Worm (Caenorhabditis elegans) whole organism, midembryonic: ENCODE data around the gene B0507.9.
"Not testable (repeated sequence)": the region's sequence is repeated elsewhere in the genome, so short reads cannot be mapped to it uniquely, and the experiment has no call there.

Experiments
- T22C8.4 ChIP-seq: fragments of 200-800 bp; sonication (Bioruptor generic); IDR thresholded peaks from 2 replicates; pipeline ENCODE4 v1.3.6; 2022; ENCODE audit warnings: missing genetic modification characterization, missing compliant biosample characterization
- flt-1 ChIP-seq: fragments of 200-800 bp; sonication (Bioruptor generic); IDR thresholded peaks from 2 replicates; pipeline ENCODE4 v1.3.6; 2022; ENCODE audit warnings: missing genetic modification characterization, missing compliant biosample characterization
- med-1 ChIP-seq: sonication (generic microtip); optimal IDR thresholded peaks from 2 replicates; lab custom pipeline; 2017; ENCODE audit warnings: missing genetic modification characterization, mild to moderate bottlenecking, missing compliant biosample characterization, antibody characterized with exemption, missing genetic modification reagents; ENCODE audit not compliant: insufficient read depth

DNA sequence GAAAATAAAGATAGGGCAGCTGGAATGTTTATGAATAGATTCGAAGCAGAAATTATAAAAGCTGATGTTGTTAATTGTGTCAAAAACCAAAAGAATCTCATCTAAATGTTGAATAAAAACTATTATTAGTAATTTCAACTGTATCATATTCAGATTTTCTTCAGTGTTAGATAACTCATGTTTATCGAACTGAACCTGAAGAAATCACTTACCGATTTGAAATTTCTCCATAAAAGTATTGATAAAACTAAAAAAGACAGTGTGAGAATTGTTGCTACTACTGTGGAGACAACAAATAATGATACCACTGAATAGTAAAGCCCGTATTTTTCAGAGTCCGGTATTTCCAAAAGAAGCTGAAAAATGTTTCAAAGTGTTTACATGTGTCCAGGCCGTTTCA is 43.7 kb downstream of the B0507.9 start, which contains the start of gene ZC196.8:
- TF ChIP-seq flt-1; T22C8.4; med-1 (GFP tag; lab: Kevin White, UChicago): not testable (repeated sequence)
